Worm (Caenorhabditis elegans) whole organism, L2 larva: ENCODE measurements around the gene scav-5.

Source experiments
- ZK546.5 ChIP-seq: sonication (generic microtip); optimal IDR thresholded peaks from 2 replicates; lab custom pipeline; 2017; ENCODE audit warnings: missing biosample characterization, missing genetic modification characterization
- dmd-4 ChIP-seq: sonication (generic microtip); optimal IDR thresholded peaks from 2 replicates; lab custom pipeline; 2017; ENCODE audit warnings: missing biosample characterization, missing genetic modification characterization
- fos-1 ChIP-seq: fragments of 150-350 bp; optimal IDR thresholded peaks from 2 replicates; lab custom pipeline; 2014; ENCODE audit warnings: missing biosample characterization, missing genetic modification characterization
- lin-11 ChIP-seq: fragments of 150-350 bp; sonication (generic microtip); optimal IDR thresholded peaks from 2 replicates; lab custom pipeline; 2014; ENCODE audit warnings: missing biosample characterization, missing genetic modification characterization, inconsistent platforms, mixed read lengths
- lin-39 ChIP-seq: fragments of 150-350 bp; optimal IDR thresholded peaks from 2 replicates; lab custom pipeline; 2014; ENCODE audit warnings: missing biosample characterization, missing genetic modification reagents, missing genetic modification characterization
- nhr-11 ChIP-seq: fragments of 150-350 bp; optimal IDR thresholded peaks from 2 replicates; lab custom pipeline; 2014; ENCODE audit warnings: missing biosample characterization, missing genetic modification characterization
- snpc-4 ChIP-seq: fragments of 150-350 bp; optimal IDR thresholded peaks from 2 replicates; lab custom pipeline; 2014; ENCODE audit warnings: missing biosample characterization, missing genetic modification characterization
- zag-1 ChIP-seq: fragments of 150-350 bp; optimal IDR thresholded peaks from 2 replicates; lab custom pipeline; 2014; ENCODE audit warnings: missing biosample characterization, missing genetic modification characterization
- ztf-4 ChIP-seq: fragments of 150-350 bp; optimal IDR thresholded peaks from 2 replicates; lab custom pipeline; 2014; ENCODE audit warnings: missing biosample characterization, missing genetic modification characterization

- TF ChIP-seq lin-39 (tag; lab: Kevin White, UChicago) = no peak
- TF ChIP-seq ztf-4 (tag; lab: Kevin White, UChicago) = no peak
- TF ChIP-seq snpc-4 (tag; lab: Kevin White, UChicago) = no peak
- TF ChIP-seq zag-1 (tag; lab: Kevin White, UChicago) = no peak
- TF ChIP-seq lin-11 (tag; lab: Kevin White, UChicago) = no peak
- no peak for TF ChIP-seq ZK546.5 (tag; lab: Kevin White, UChicago)
- TF ChIP-seq dmd-4 (tag; lab: Kevin White, UChicago) = no peak
- TF ChIP-seq fos-1 = peak; percentile 91
- no peak for TF ChIP-seq nhr-11 (tag; lab: Kevin White, UChicago)
Measured at ce11 chrX:9858069-9858468, at the start of gene scav-5.
